Fruit fly (Drosophila melanogaster): Measurements from ENCODE around the gene mtm.
A peak's percentile ranks its signal among the peaks of the same experiment; 100 is the strongest.

Gene mtm

dm6 chr2L:6047528-6048160 is 10.8 kb upstream of the mtm start, which contains the start of gene IPIP (continued):
- peak; percentile 74 for TF ChIP-seq Rfx (GFP tag; IDR thresholded peaks at IDR 0.05)
- TF ChIP-seq CG32772 (GFP tag; IDR thresholded peaks at IDR 0.05) = peak; percentile 23; the same call in 1 of the 2 replicates
- TF ChIP-seq bab2 (GFP tag; optimal IDR thresholded peaks at IDR 0.05) = no peak
- TF ChIP-seq lmd (GFP tag; IDR thresholded peaks at IDR 0.05) = peak; percentile 49; the same call in 1 of the 2 replicates
- TF ChIP-seq HLH4C (GFP tag; IDR thresholded peaks at IDR 0.05; ENCODE audit: partially characterized antibody) = peak; percentile 74
- TF ChIP-seq CG11085 (GFP tag; IDR thresholded peaks at IDR 0.05) = 0 out of 2 replicates have a peak, but pooled peaks have one; percentile 37
- peak; percentile 99 for TF ChIP-seq CG14710 (tag; optimal IDR thresholded peaks at IDR 0.05)
- TF ChIP-seq CG7372 (GFP tag; IDR thresholded peaks at IDR 0.05) = peak; percentile 42; the same call in 1 of the 2 replicates
- TF ChIP-seq zen (tag; optimal IDR thresholded peaks at IDR 0.05) = no peak
- no peak for TF ChIP-seq pfk (GFP tag; optimal IDR thresholded peaks at IDR 0.05)
- peak; percentile 16 for TF ChIP-seq bcd (GFP tag; optimal IDR thresholded peaks at IDR 0.05)
- TF ChIP-seq vvl (GFP tag; IDR thresholded peaks at IDR 0.05) = peak; percentile 67
- TF ChIP-seq CG11247 (GFP tag; IDR thresholded peaks at IDR 0.05) = peak; percentile 44; the same call in 1 of the 2 replicates
- TF ChIP-seq Hr78 (GFP tag; optimal IDR thresholded peaks at IDR 0.05) = peak in 1 of 2 experiments; percentile 84
- TF ChIP-seq CG2116 (GFP tag; optimal IDR thresholded peaks at IDR 0.05) = peak; percentile 10
- TF ChIP-seq Pdp1 (GFP tag; optimal IDR thresholded peaks at IDR 0.05) = peak in 1 of 2 experiments; percentile 98
- TF ChIP-seq phol (tag; optimal IDR thresholded peaks at IDR 0.05) = peak; percentile 39
- no peak for TF ChIP-seq da (GFP tag; optimal IDR thresholded peaks at IDR 0.05)
- TF ChIP-seq wor (GFP tag; IDR thresholded peaks at IDR 0.05) = no peak
- 0 out of 2 replicates have a peak, but pooled peaks have one; percentile 27 for TF ChIP-seq ranshi (GFP tag; IDR thresholded peaks at IDR 0.05)
- TF ChIP-seq gcm2 (GFP tag; optimal IDR thresholded peaks at IDR 0.05) = peak; percentile 30
- TF ChIP-seq stwl (tag; optimal IDR thresholded peaks at IDR 0.05) = peak; percentile 79
- TF ChIP-seq Bdp1 (GFP tag; optimal IDR thresholded peaks at IDR 0.05) = peak; percentile 57
- TF ChIP-seq CG14860 (GFP tag; IDR thresholded peaks at IDR 0.05; ENCODE audit: partially characterized antibody) = peak; percentile 63
- TF ChIP-seq CG4820 (GFP tag; optimal IDR thresholded peaks at IDR 0.05) = no peak
- peak; percentile 57 for TF ChIP-seq CG9797 (GFP tag; optimal IDR thresholded peaks at IDR 0.05)
- TF ChIP-seq CG16779 (GFP tag; IDR thresholded peaks at IDR 0.05) = 0 out of 2 replicates have a peak, but pooled peaks have one; percentile 50
- TF ChIP-seq CG12659 (GFP tag; optimal IDR thresholded peaks at IDR 0.05) = peak; percentile 65
- peak; percentile 53 for TF ChIP-seq caup (GFP tag; optimal IDR thresholded peaks at IDR 0.05; ENCODE audit: severe bottlenecking)
- peak; percentile 53 for TF ChIP-seq CG1233 (GFP tag; optimal IDR thresholded peaks at IDR 0.05)
- peak; percentile 95 for TF ChIP-seq Ets65A (GFP tag)
- peak; percentile 53 for TF ChIP-seq sug (tag; optimal IDR thresholded peaks at IDR 0.05)
- peak; percentile 93 for TF ChIP-seq CG42726 (GFP tag; IDR thresholded peaks at IDR 0.05; ENCODE audit: partially characterized antibody)
- peak; percentile 4 for TF ChIP-seq Fer1 (GFP tag; optimal IDR thresholded peaks at IDR 0.05)
- TF ChIP-seq bigmax (GFP tag; optimal IDR thresholded peaks at IDR 0.05) = peak; percentile 28
- 0 out of 2 replicates have a peak, but pooled peaks have one; percentile 7 for TF ChIP-seq E2f1 (GFP tag; IDR thresholded peaks at IDR 0.05)
- TF ChIP-seq mld (GFP tag; IDR thresholded peaks at IDR 0.05; ENCODE audit: partially characterized antibody) = peak; percentile 75
- peak; percentile 44 for TF ChIP-seq CG17829 (tag; optimal IDR thresholded peaks at IDR 0.05)
- peak; percentile 10 for TF ChIP-seq CG4424 (GFP tag; optimal IDR thresholded peaks at IDR 0.05)
- peak; percentile 54; the same call in 2 of the 3 replicates for TF ChIP-seq zfh1 (GFP tag; IDR thresholded peaks at IDR 0.05)
- TF ChIP-seq YL-1 (GFP tag; optimal IDR thresholded peaks at IDR 0.05) = peak; percentile 88
- TF ChIP-seq pita (GFP tag; optimal IDR thresholded peaks at IDR 0.05) = no peak
- TF ChIP-seq inv (GFP tag; IDR thresholded peaks at IDR 0.05; ENCODE audit: partially characterized antibody) = peak; percentile 83
- peak; percentile 48 for TF ChIP-seq CG10209 (GFP tag; optimal IDR thresholded peaks at IDR 0.05)
- TF ChIP-seq her (GFP tag; optimal IDR thresholded peaks at IDR 0.05) = peak; percentile 2
- TF ChIP-seq CG14441 (GFP tag; IDR thresholded peaks at IDR 0.05) = peak; percentile 26; the same call in 1 of the 2 replicates
- no peak for TF ChIP-seq Awh (GFP tag; IDR thresholded peaks at IDR 0.05)
- 0 out of 2 replicates have a peak, but pooled peaks have one; percentile 36 for TF ChIP-seq sob (GFP tag; IDR thresholded peaks at IDR 0.05)

Data from whole organism, embryonic.